Worm (Caenorhabditis elegans) whole organism, late embryonic: ENCODE results near the gene Y82E9BL.3.

Experiments
- C08G9.2 ChIP-seq: sonication (generic microtip); optimal IDR thresholded peaks from 2 replicates; lab custom pipeline; 2016; ENCODE audit warnings: mild to moderate bottlenecking, missing genetic modification characterization, moderate library complexity, missing compliant biosample characterization
- C38D4.7 ChIP-seq: fragments of 200-800 bp; sonication (Bioruptor generic); optimal IDR thresholded peaks from 2 replicates; lab custom pipeline; 2018; ENCODE audit warnings: mild to moderate bottlenecking, missing genetic modification characterization, moderate library complexity, missing compliant biosample characterization
- ahr-1 ChIP-seq: sonication (generic microtip); optimal IDR thresholded peaks from 2 replicates; lab custom pipeline; 2016; ENCODE audit warnings: missing genetic modification characterization, missing compliant biosample characterization
- ceh-19 ChIP-seq: fragments of 200-800 bp; sonication (Bioruptor generic); optimal IDR thresholded peaks from 2 replicates; lab custom pipeline; 2018; ENCODE audit warnings: mild to moderate bottlenecking, missing genetic modification characterization, missing compliant biosample characterization
- ceh-2 ChIP-seq: sonication (generic microtip); optimal IDR thresholded peaks from 2 replicates; lab custom pipeline; 2016; ENCODE audit warnings: missing genotype, missing genetic modification characterization, missing compliant biosample characterization
- ceh-24 ChIP-seq: sonication (generic microtip); optimal IDR thresholded peaks from 2 replicates; lab custom pipeline; 2016; ENCODE audit warnings: mild to moderate bottlenecking, missing genetic modification characterization, missing compliant biosample characterization
- ceh-30 ChIP-seq: fragments of 150-350 bp; optimal IDR thresholded peaks from 2 replicates; lab custom pipeline; 2014; ENCODE audit warnings: missing biosample characterization, missing genetic modification characterization
- ceh-31 ChIP-seq: sonication (generic microtip); optimal IDR thresholded peaks from 2 replicates; lab custom pipeline; 2016; ENCODE audit warnings: missing genetic modification characterization, missing compliant biosample characterization
- dmd-4 ChIP-seq: sonication (generic microtip); optimal IDR thresholded peaks from 2 replicates; lab custom pipeline; 2016; ENCODE audit warnings: borderline replicate concordance, missing genetic modification characterization, missing compliant biosample characterization
- elt-2 ChIP-seq: sonication (generic microtip); optimal IDR thresholded peaks from 2 replicates; lab custom pipeline; 2016; ENCODE audit warnings: missing genetic modification reagents, missing genetic modification characterization, missing compliant biosample characterization
- ets-4 ChIP-seq: sonication (generic microtip); optimal IDR thresholded peaks from 2 replicates; lab custom pipeline; 2016; ENCODE audit warnings: missing genetic modification characterization, missing compliant biosample characterization
- fax-1 ChIP-seq: sonication (generic microtip); optimal IDR thresholded peaks from 2 replicates; lab custom pipeline; 2016; ENCODE audit warnings: missing genotype, missing genetic modification characterization, missing compliant biosample characterization
- fkh-6 ChIP-seq: sonication (generic microtip); optimal IDR thresholded peaks from 2 replicates; lab custom pipeline; 2016; ENCODE audit warnings: missing genetic modification characterization, missing compliant biosample characterization
- gmeb-2 ChIP-seq: sonication (generic microtip); optimal IDR thresholded peaks from 2 replicates; lab custom pipeline; 2016; ENCODE audit warnings: missing genetic modification characterization, inconsistent platforms, missing compliant biosample characterization
- hlh-15 ChIP-seq: sonication (generic microtip); optimal IDR thresholded peaks from 2 replicates; lab custom pipeline; 2016; ENCODE audit warnings: missing genetic modification characterization, missing compliant biosample characterization
- hlh-30 ChIP-seq: sonication (generic microtip); optimal IDR thresholded peaks from 2 replicates; lab custom pipeline; 2017; ENCODE audit warnings: antibody characterized with exemption, missing genetic modification characterization, missing compliant biosample characterization; ENCODE audit not compliant: insufficient read depth
- hlh-6 ChIP-seq: sonication (generic microtip); optimal IDR thresholded peaks from 2 replicates; lab custom pipeline; 2016; ENCODE audit warnings: missing genotype, missing genetic modification characterization, missing compliant biosample characterization
- lin-11 ChIP-seq: fragments of 200-800 bp; sonication (Bioruptor generic); optimal IDR thresholded peaks from 2 replicates; lab custom pipeline; 2018; ENCODE audit warnings: mild to moderate bottlenecking, missing genetic modification characterization, missing compliant biosample characterization
- madf-2 ChIP-seq: sonication (generic microtip); optimal IDR thresholded peaks from 2 replicates; lab custom pipeline; 2017; ENCODE audit warnings: missing genetic modification characterization, missing compliant biosample characterization
- nfya-1 ChIP-seq: sonication (generic microtip); optimal IDR thresholded peaks from 2 replicates; lab custom pipeline; 2017; ENCODE audit warnings: missing genetic modification characterization, mild to moderate bottlenecking, missing compliant biosample characterization, antibody characterized with exemption, moderate library complexity
- nhr-11 ChIP-seq: fragments of 150-350 bp; optimal IDR thresholded peaks from 2 replicates; lab custom pipeline; 2014; ENCODE audit warnings: missing biosample characterization, missing genetic modification characterization
- npax-4 ChIP-seq: sonication (generic microtip); optimal IDR thresholded peaks from 2 replicates; lab custom pipeline; 2016; ENCODE audit warnings: missing genetic modification characterization, missing compliant biosample characterization
- odd-2 ChIP-seq: sonication (generic microtip); optimal IDR thresholded peaks from 2 replicates; lab custom pipeline; 2017; ENCODE audit warnings: antibody characterized with exemption, mild to moderate bottlenecking, missing genetic modification characterization, missing compliant biosample characterization
- pag-3 ChIP-seq: sonication (generic microtip); optimal IDR thresholded peaks from 2 replicates; lab custom pipeline; 2016; ENCODE audit warnings: missing compliant biosample characterization, missing genetic modification characterization, borderline replicate concordance
- pha-2 ChIP-seq: sonication (generic microtip); optimal IDR thresholded peaks from 2 replicates; lab custom pipeline; 2017; ENCODE audit warnings: mild to moderate bottlenecking, missing genetic modification characterization, missing compliant biosample characterization
- pha-4 ChIP-seq: fragments of 150-350 bp; optimal IDR thresholded peaks from 2 replicates; lab custom pipeline; 2018; ENCODE audit warnings: missing biosample characterization, missing genetic modification reagents, missing genetic modification characterization
- pqm-1 ChIP-seq: sonication (generic microtip); optimal IDR thresholded peaks from 2 replicates; lab custom pipeline; 2016; ENCODE audit warnings: missing genetic modification characterization, missing compliant biosample characterization
- pros-1 ChIP-seq: fragments of 150-350 bp; optimal IDR thresholded peaks from 2 replicates; lab custom pipeline; 2014; ENCODE audit warnings: missing biosample characterization, missing genetic modification reagents, missing genetic modification characterization
- ref-2 ChIP-seq: sonication (generic microtip); optimal IDR thresholded peaks from 2 replicates; lab custom pipeline; 2016; ENCODE audit warnings: missing genetic modification characterization, missing compliant biosample characterization
- rnt-1 ChIP-seq: sonication (generic microtip); optimal IDR thresholded peaks from 2 replicates; lab custom pipeline; 2016; ENCODE audit warnings: missing genetic modification characterization, missing compliant biosample characterization
- sdc-2 ChIP-seq: sonication (generic microtip); optimal IDR thresholded peaks from 2 replicates; lab custom pipeline; 2016; ENCODE audit warnings: missing genotype, missing genetic modification characterization, missing compliant biosample characterization
- sox-4 ChIP-seq: sonication (generic microtip); optimal IDR thresholded peaks from 2 replicates; lab custom pipeline; 2017; ENCODE audit warnings: mild to moderate bottlenecking, missing genetic modification characterization, inconsistent platforms, missing compliant biosample characterization
- syd-9 ChIP-seq: sonication (generic microtip); optimal IDR thresholded peaks from 2 replicates; lab custom pipeline; 2016; ENCODE audit warnings: mild to moderate bottlenecking, missing genetic modification characterization, moderate library complexity, missing compliant biosample characterization
- tbx-7 ChIP-seq: sonication (generic microtip); optimal IDR thresholded peaks from 2 replicates; lab custom pipeline; 2016; ENCODE audit warnings: missing genotype, missing genetic modification characterization, missing compliant biosample characterization
- ttx-3 ChIP-seq: sonication (generic microtip); optimal IDR thresholded peaks from 2 replicates; lab custom pipeline; 2016; ENCODE audit warnings: missing genetic modification reagents, missing genetic modification characterization, missing compliant biosample characterization
- unc-3 ChIP-seq, 2 experiments: fragments of 200-800 bp in 1 of 2; sonication (Bioruptor generic) in 1 of 2; sonication (generic microtip) in 1 of 2; conservative IDR thresholded peaks in 1 of 2; optimal IDR thresholded peaks in 1 of 2; 2 replicates each; pipeline versions ENCODE4 v1.3.6 to Lab custom; 2016 to 2022; ENCODE audit warnings: missing compliant biosample characterization in 2 of 2, missing genetic modification characterization in 2 of 2, missing genetic modification reagents in 1 of 2
- zip-5 ChIP-seq: sonication (generic microtip); optimal IDR thresholded peaks from 2 replicates; lab custom pipeline; 2016; ENCODE audit warnings: missing genetic modification characterization, missing compliant biosample characterization
- ztf-16 ChIP-seq: sonication (generic microtip); optimal IDR thresholded peaks from 2 replicates; lab custom pipeline; 2017; ENCODE audit warnings: missing genetic modification characterization, missing compliant biosample characterization

The Y82E9BL.3 gene

DNA sequence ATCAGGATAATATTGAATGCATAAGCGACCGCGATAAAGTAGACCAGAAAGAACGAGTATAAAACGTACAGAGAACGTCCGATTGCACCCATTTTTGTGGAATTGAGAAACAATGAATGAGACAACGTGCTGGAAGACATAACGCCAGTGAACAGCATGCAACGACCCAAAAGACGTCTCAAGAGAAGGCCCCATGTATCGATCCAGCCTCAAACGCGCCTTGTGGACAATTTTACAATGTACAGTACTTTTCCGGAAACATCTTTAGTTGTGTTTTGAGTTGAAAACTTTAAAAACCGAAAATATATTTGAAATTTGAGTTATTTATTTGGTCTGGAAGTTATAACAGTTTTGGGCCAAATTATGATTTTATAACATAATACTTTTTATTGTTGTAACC is at the start of gene Y82E9BL.3:
Y82E9BL.3 (minus strand) TSS at position 101 of the 400 bp plus-strand sequence.
- no peak for TF ChIP-seq npax-4
- no peak for TF ChIP-seq rnt-1 (tag; lab: Kevin White, UChicago)
- TF ChIP-seq hlh-30 (tag; lab: Kevin White, UChicago) = no peak
- TF ChIP-seq sox-4 (tag; lab: Kevin White, UChicago) = no peak

DNA sequence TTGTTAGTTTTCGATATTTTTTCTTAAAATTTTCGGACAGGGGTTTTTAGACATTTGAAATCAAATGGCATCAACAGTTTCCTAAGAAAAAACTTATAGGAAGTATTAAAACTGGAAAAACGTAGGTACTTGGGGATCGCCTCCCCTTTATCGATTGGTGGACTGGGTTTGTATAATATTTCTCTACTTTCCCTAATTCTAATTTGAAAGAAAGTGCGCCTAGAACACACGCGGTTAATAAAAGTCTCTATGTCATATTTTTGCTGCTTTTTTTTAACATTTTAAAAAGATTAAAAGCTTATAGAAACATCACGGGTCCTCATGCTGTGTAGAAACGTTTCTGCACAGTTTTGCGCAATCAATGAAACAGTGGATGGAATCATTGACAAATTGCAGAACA is 49.0 kb upstream of the Y82E9BL.3 start, which contains the start of gene pals-16:
pals-16 (plus strand) TSS at position 301 of the 400 bp plus-strand sequence.
- TF ChIP-seq ahr-1 (no peak), gmeb-2 (tag; lab: Kevin White, UChicago) (no peak), tbx-7 (tag; lab: Kevin White, UChicago) (no peak), pag-3 (no peak), npax-4 (no peak), pqm-1 (tag; lab: Kevin White, UChicago) (no peak), fax-1 (tag; lab: Kevin White, UChicago) (no peak), ceh-31 (tag; lab: Kevin White, UChicago) (no peak), unc-3 (GFP tag; conservative IDR thresholded peaks at IDR 0.05; lab: Robert Waterston, UW) (no peak), unc-3 (tag; optimal IDR thresholded peaks at IDR 0.05; lab: Kevin White, UChicago) (no peak), ets-4 (tag; lab: Kevin White, UChicago) (no peak), ref-2 (tag; lab: Kevin White, UChicago) (no peak), lin-11 (tag; lab: Kevin White, UChicago) (no peak), ttx-3 (tag; lab: Kevin White, UChicago) (no peak), C38D4.7 (no peak)

- TF ChIP-seq ref-2 (tag; lab: Kevin White, UChicago) (no peak), lin-11 (tag; lab: Kevin White, UChicago) (no peak), odd-2 (tag; lab: Kevin White, UChicago) (no peak), pha-2 (tag; lab: Kevin White, UChicago) (no peak), C08G9.2 (tag; lab: Kevin White, UChicago) (no peak), elt-2 (peak; percentile 63), fkh-6 (tag; lab: Kevin White, UChicago) (no peak), zip-5 (tag; lab: Kevin White, UChicago) (no peak)
These were observed 47.5 kb upstream of the Y82E9BL.3 start for ce11 chrIII:1398183-1398582.

ce11 chrIII:1395355-1395754 is 44.7 kb upstream of the Y82E9BL.3 start:
- no peak for TF ChIP-seq ceh-24 (tag; lab: Kevin White, UChicago)
- TF ChIP-seq tbx-7 (tag; lab: Kevin White, UChicago) = no peak
- TF ChIP-seq sdc-2 = no peak
- no peak for TF ChIP-seq hlh-15 (tag; lab: Kevin White, UChicago)
- no peak for TF ChIP-seq ceh-2 (tag; lab: Kevin White, UChicago)
- no peak for TF ChIP-seq hlh-6 (tag; lab: Kevin White, UChicago)
- no peak for TF ChIP-seq nfya-1 (tag; lab: Kevin White, UChicago)
- no peak for TF ChIP-seq zip-5 (tag; lab: Kevin White, UChicago)
- TF ChIP-seq unc-3 (GFP tag; conservative IDR thresholded peaks at IDR 0.05; lab: Robert Waterston, UW) = no peak
- no peak for TF ChIP-seq unc-3 (tag; optimal IDR thresholded peaks at IDR 0.05; lab: Kevin White, UChicago)
- no peak for TF ChIP-seq pros-1 (tag; lab: Kevin White, UChicago)
- no peak for TF ChIP-seq madf-2 (tag; lab: Kevin White, UChicago)
- no peak for TF ChIP-seq dmd-4 (tag; lab: Kevin White, UChicago)
- TF ChIP-seq pha-4 (tag; lab: Kevin White, UChicago) = no peak
- TF ChIP-seq ceh-19 (GFP tag; lab: Kevin White, UChicago) = no peak
- TF ChIP-seq ztf-16 (tag; lab: Kevin White, UChicago) = no peak
- TF ChIP-seq syd-9 (tag; lab: Kevin White, UChicago) = no peak
- no peak for TF ChIP-seq nhr-11 (tag; lab: Kevin White, UChicago)
- no peak for TF ChIP-seq pha-2 (tag; lab: Kevin White, UChicago)
- no peak for TF ChIP-seq ceh-30 (tag; lab: Kevin White, UChicago)
- TF ChIP-seq fax-1 (tag; lab: Kevin White, UChicago) = no peak
- TF ChIP-seq, all 69 proteins: peak for 0
